Worm (Caenorhabditis elegans) whole organism, L2 larva: Measurements from ENCODE around the gene F44G4.6.

Experiments
- ama-1 ChIP-seq: fragments of 150-350 bp; optimal IDR thresholded peaks from 2 replicates; lab custom pipeline; 2018; ENCODE audit warnings: inconsistent platforms
- mdl-1 ChIP-seq, 2 experiments: fragments of 150-350 bp in 1 of 2; sonication (generic microtip) in 1 of 2; optimal IDR thresholded peaks; 2 replicates each; lab custom pipeline; 2017; ENCODE audit warnings: missing biosample characterization in 2 of 2, missing genetic modification characterization in 2 of 2
- nhr-21 ChIP-seq: fragments of 150-350 bp; optimal IDR thresholded peaks from 2 replicates; lab custom pipeline; 2014; ENCODE audit warnings: missing biosample characterization, missing genetic modification characterization
- nhr-237 ChIP-seq: fragments of 150-350 bp; optimal IDR thresholded peaks from 2 replicates; lab custom pipeline; 2014; ENCODE audit warnings: missing biosample characterization, missing genetic modification characterization
- sma-3 ChIP-seq: sonication (generic microtip); optimal IDR thresholded peaks from 2 replicates; lab custom pipeline; 2016; ENCODE audit warnings: missing genetic modification reagents, missing genetic modification characterization, missing compliant biosample characterization

- TF ChIP-seq sma-3 (GFP tag; lab: Kevin White, UChicago) (no peak), mdl-1 (tag; optimal IDR thresholded peaks at IDR 0.05; lab: Kevin White, UChicago) (no peak), ama-1 (lab: Kevin White, UChicago) (no peak), nhr-21 (no peak), nhr-237 (tag; lab: Kevin White, UChicago) (no peak)
These were observed 12.1 kb downstream of the F44G4.6 start, which contains the start of gene C18E9.9 for ce11 chrII:8989444-8989843.
